Worm (Caenorhabditis elegans): ENCODE measurements around the gene R13A1.5.
A peak's percentile ranks its signal among the peaks of the same experiment; 100 is the strongest.

The R13A1.5 gene

ce11 chrIV:7167983-7168760 is 23.5 kb downstream of the R13A1.5 start, which contains the start of gene skr-16 (continued):
- peak; percentile 5 for TF ChIP-seq nhr-47 (tag; optimal IDR thresholded peaks at IDR 0.05)
- no peak for TF ChIP-seq hlh-17 (GFP tag; optimal IDR thresholded peaks at IDR 0.05; ENCODE audit: borderline replicate concordance)
- TF ChIP-seq lsy-2 (tag; optimal IDR thresholded peaks at IDR 0.05), result peak in 1 of 2 experiments; percentile 20
- no peak for TF ChIP-seq zag-1 (tag; optimal IDR thresholded peaks at IDR 0.05)
- TF ChIP-seq nhr-237 (tag; optimal IDR thresholded peaks at IDR 0.05), result no peak
- no peak for TF ChIP-seq grh-1 (GFP tag; IDR thresholded peaks at IDR 0.05)
- peak; percentile 9 for TF ChIP-seq snpc-4 (tag; optimal IDR thresholded peaks at IDR 0.05)
- TF ChIP-seq nhr-19 (GFP tag; conservative IDR thresholded peaks at IDR 0.05), result no peak
- TF ChIP-seq blmp-1 (tag; optimal IDR thresholded peaks at IDR 0.05), result no peak
- TF ChIP-seq nhr-12 (tag; optimal IDR thresholded peaks at IDR 0.05), result no peak
- TF ChIP-seq skn-1 (tag; optimal IDR thresholded peaks at IDR 0.05), result peak; percentile 13
- no peak for TF ChIP-seq ztf-4 (tag; optimal IDR thresholded peaks at IDR 0.05)
- TF ChIP-seq sox-4 (tag; optimal IDR thresholded peaks at IDR 0.05), result no peak
- TF ChIP-seq xbp-1 (tag; optimal IDR thresholded peaks at IDR 0.05), result no peak
- TF ChIP-seq nhr-85 (tag), result peak; percentile 55
- no peak for TF ChIP-seq tbx-2 (tag; optimal IDR thresholded peaks at IDR 0.05)
- TF ChIP-seq nhr-71 (tag; optimal IDR thresholded peaks at IDR 0.05), result no peak
- TF ChIP-seq tlp-1 (tag; optimal IDR thresholded peaks at IDR 0.05), result no peak

ce11 chrIV:7166553-7166952 is 25.1 kb downstream of the R13A1.5 start, which contains the start of gene C42D4.18:
Gene C42D4.18, plus strand, starts transcription at chrIV:7166783.
- TF ChIP-seq mab-9 (GFP tag; IDR thresholded peaks at IDR 0.05) (no peak), ceh-63 (GFP tag; optimal IDR thresholded peaks at IDR 0.05) (no peak), fkh-10 (GFP tag; optimal IDR thresholded peaks at IDR 0.05) (no peak), pax-3 (tag; optimal IDR thresholded peaks at IDR 0.05) (no peak), zip-4 (GFP tag; optimal IDR thresholded peaks at IDR 0.05) (no peak), lin-15B (tag; optimal IDR thresholded peaks at IDR 0.05) (no peak), isw-1 (GFP tag; IDR thresholded peaks at IDR 0.05) (peak; percentile 24), nhr-76 (tag; optimal IDR thresholded peaks at IDR 0.05) (no peak), nhr-12 (tag; optimal IDR thresholded peaks at IDR 0.05) (no peak), ama-1 (optimal IDR thresholded peaks at IDR 0.05) (no peak), unc-86 (tag; optimal IDR thresholded peaks at IDR 0.05) (no peak), unc-98 (GFP tag; IDR thresholded peaks at IDR 0.05) (no peak), irx-1 (tag; optimal IDR thresholded peaks at IDR 0.05) (no peak), nhr-28 (tag; optimal IDR thresholded peaks at IDR 0.05) (no peak), ceh-90 (tag; optimal IDR thresholded peaks at IDR 0.05) (no peak), grh-1 (GFP tag; IDR thresholded peaks at IDR 0.05) (no peak), nhr-85 (tag) (peak; percentile 44), ztf-11 (tag; optimal IDR thresholded peaks at IDR 0.05) (no peak), unc-30 (tag; optimal IDR thresholded peaks at IDR 0.05) (no peak), hlh-4 (tag; optimal IDR thresholded peaks at IDR 0.05) (no peak), ceh-88 (GFP tag; IDR thresholded peaks at IDR 0.05) (no peak), lir-3 (tag; optimal IDR thresholded peaks at IDR 0.05; ENCODE audit: poor library complexity) (peak; percentile 7), nhr-90 (tag; optimal IDR thresholded peaks at IDR 0.05; ENCODE audit: poor library complexity) (no peak), mef-2 (tag; optimal IDR thresholded peaks at IDR 0.05) (no peak), sox-4 (tag; optimal IDR thresholded peaks at IDR 0.05) (no peak), ces-1 (GFP tag; optimal IDR thresholded peaks at IDR 0.05) (no peak), efl-3 (GFP tag; optimal IDR thresholded peaks at IDR 0.05) (no peak), alr-1 (tag; optimal IDR thresholded peaks at IDR 0.05; ENCODE audit: borderline replicate concordance) (no peak), lsy-2 (tag; optimal IDR thresholded peaks at IDR 0.05) (peak; percentile 36 to 44), fos-1 (tag; optimal IDR thresholded peaks at IDR 0.05) (no peak), skn-1 (tag; optimal IDR thresholded peaks at IDR 0.05) (no peak), vab-15 (tag; optimal IDR thresholded peaks at IDR 0.05) (no peak), snu-23 (GFP tag; optimal IDR thresholded peaks at IDR 0.05) (peak; percentile 50), nhr-71 (tag; optimal IDR thresholded peaks at IDR 0.05) (peak; percentile 57), ets-5 (GFP tag; IDR thresholded peaks at IDR 0.05) (no peak), lin-39 (tag; optimal IDR thresholded peaks at IDR 0.05) (no peak), swsn-7 (tag; optimal IDR thresholded peaks at IDR 0.05) (peak; percentile 25), elt-3 (tag; optimal IDR thresholded peaks at IDR 0.05) (no peak), F16B12.6 (tag; optimal IDR thresholded peaks at IDR 0.05) (peak; percentile 16), nhr-19 (GFP tag; conservative IDR thresholded peaks at IDR 0.05) (no peak)

All from whole organism, L1 larva.